Worm (Caenorhabditis elegans) whole organism, L1 larva: ENCODE measurements around the gene sas-5.

Experiments
- fkh-10 ChIP-seq: sonication (generic microtip); optimal IDR thresholded peaks from 2 replicates; lab custom pipeline; 2017; ENCODE audit warnings: missing biosample characterization, missing genetic modification reagents, missing genetic modification characterization
- lin-39 ChIP-seq: fragments of 150-350 bp; optimal IDR thresholded peaks from 2 replicates; lab custom pipeline; 2014; ENCODE audit warnings: missing biosample characterization, missing genetic modification reagents, missing genetic modification characterization
- nhr-12 ChIP-seq: sonication (generic microtip); optimal IDR thresholded peaks from 2 replicates; lab custom pipeline; 2017; ENCODE audit warnings: missing biosample characterization, missing genetic modification characterization
- nhr-47 ChIP-seq: sonication (generic microtip); optimal IDR thresholded peaks from 2 replicates; lab custom pipeline; 2016; ENCODE audit warnings: mild to moderate bottlenecking, missing genetic modification characterization, moderate library complexity, missing compliant biosample characterization

DNA sequence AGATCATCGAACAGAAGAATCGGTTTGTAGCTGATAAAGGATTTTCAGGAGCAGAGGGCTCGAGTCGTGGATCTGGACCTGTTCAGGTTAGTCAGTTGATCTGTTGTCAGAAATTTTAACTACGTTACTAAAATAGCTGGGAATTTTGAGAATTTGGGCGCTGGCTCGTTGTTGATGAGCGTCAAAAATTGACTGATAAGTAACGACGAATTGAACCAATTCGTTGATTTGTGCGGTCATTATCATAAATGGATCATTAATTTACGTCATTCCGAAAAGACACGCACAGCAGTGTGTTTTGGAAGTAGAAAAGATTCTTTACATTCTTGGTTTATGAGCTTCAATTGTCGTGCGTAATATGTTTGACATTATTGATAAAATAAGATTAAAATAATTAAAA, 37.3 kb downstream of the sas-5 start:
- no peak for TF ChIP-seq fkh-10 (GFP tag; lab: Kevin White, UChicago)
- TF ChIP-seq nhr-12 (tag; lab: Kevin White, UChicago) = no peak
- no peak for TF ChIP-seq lin-39 (tag; lab: Kevin White, UChicago)
- TF ChIP-seq nhr-47 (tag; lab: Kevin White, UChicago) = no peak
